Worm (Caenorhabditis elegans): ENCODE measurements around the gene srh-282.
A peak's percentile ranks its signal among the peaks of the same experiment; 100 is the strongest.

srh-282 gene

DNA sequence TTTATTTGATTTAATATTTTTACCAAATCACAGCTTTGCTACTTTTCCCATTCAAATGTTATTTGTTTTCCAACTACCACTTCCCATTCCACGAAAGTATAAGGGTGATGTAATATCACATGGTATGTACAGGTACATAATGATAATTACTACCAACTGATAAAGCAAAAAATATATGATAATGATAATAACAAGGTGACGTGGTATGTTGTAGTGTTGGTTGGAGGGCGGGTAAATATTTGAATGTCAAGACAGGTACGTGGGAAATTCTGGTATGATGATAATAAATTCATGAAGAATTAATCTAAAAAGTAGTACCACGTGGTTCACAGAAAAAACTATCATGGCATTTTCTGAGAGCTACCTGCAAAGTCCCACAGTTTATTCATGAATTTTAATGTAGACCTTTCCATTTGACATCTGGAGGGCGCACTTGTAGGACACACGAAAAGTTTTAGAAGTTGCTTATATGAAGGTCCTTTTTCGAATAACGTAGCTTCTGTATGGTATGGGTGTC, 18.7 kb upstream of the srh-282 start (continued):
- TF ChIP-seq F57A8.1 (GFP tag; optimal IDR thresholded peaks at IDR 0.05) = no peak
- TF ChIP-seq lag-1 (GFP tag; IDR thresholded peaks at IDR 0.05) = no peak
- TF ChIP-seq ztf-6 (GFP tag; IDR thresholded peaks at IDR 0.05) = no peak
- no peak for TF ChIP-seq F23B12.7 (tag; optimal IDR thresholded peaks at IDR 0.05; ENCODE audit: insufficient read depth)
- no peak for TF ChIP-seq athp-1 (tag; optimal IDR thresholded peaks at IDR 0.05)
- no peak for TF ChIP-seq F39B2.1 (GFP tag; IDR thresholded peaks at IDR 0.05)
- TF ChIP-seq hlh-26 (GFP tag; conservative IDR thresholded peaks at IDR 0.05) = no peak
- TF ChIP-seq F52B5.7 (tag; optimal IDR thresholded peaks at IDR 0.05) = no peak
- no peak for TF ChIP-seq snpc-3.4 (tag; optimal IDR thresholded peaks at IDR 0.05)
- TF ChIP-seq aptf-2 (GFP tag; conservative IDR thresholded peaks at IDR 0.05) = no peak
- TF ChIP-seq unc-130 (GFP tag; optimal IDR thresholded peaks at IDR 0.05) = no peak
- no peak for TF ChIP-seq mxl-1 (tag; optimal IDR thresholded peaks at IDR 0.05)
- no peak for TF ChIP-seq ccch-3 (GFP tag; optimal IDR thresholded peaks at IDR 0.05)
- TF ChIP-seq rec-8 (tag; optimal IDR thresholded peaks at IDR 0.05) = no peak
- no peak for TF ChIP-seq T07F8.4 (tag; optimal IDR thresholded peaks at IDR 0.05)
- TF ChIP-seq T26A5.8 (tag; optimal IDR thresholded peaks at IDR 0.05) = no peak
- no peak for TF ChIP-seq lsl-1 (GFP tag; optimal IDR thresholded peaks at IDR 0.05)
- TF ChIP-seq repo-1 (tag; optimal IDR thresholded peaks at IDR 0.05) = peak; percentile 68
- TF ChIP-seq dpff-1 (tag; optimal IDR thresholded peaks at IDR 0.05) = no peak
- no peak for TF ChIP-seq ceh-40 (GFP tag; IDR thresholded peaks at IDR 0.05)
- TF ChIP-seq hmg-20 (GFP tag; IDR thresholded peaks at IDR 0.05) = no peak
- no peak for TF ChIP-seq egl-18 (GFP tag; IDR thresholded peaks at IDR 0.05)
- TF ChIP-seq bed-2 (GFP tag; IDR thresholded peaks at IDR 0.05) = no peak
- no peak for TF ChIP-seq Y95B8A.8 (GFP tag; IDR thresholded peaks at IDR 0.05)
- peak; percentile 34 for TF ChIP-seq tbp1 (GFP tag; optimal IDR thresholded peaks at IDR 0.05)
- TF ChIP-seq Y53G8AR.9 (GFP tag; conservative IDR thresholded peaks at IDR 0.05) = peak; percentile 60; the same call in 1 of the 2 replicates
- no peak for TF ChIP-seq tbx-9 (tag; optimal IDR thresholded peaks at IDR 0.05; ENCODE audit: borderline replicate concordance)
- TF ChIP-seq Y53F4B.3 (GFP tag; IDR thresholded peaks at IDR 0.05) = no peak
- no peak for TF ChIP-seq attf-6 (GFP tag; IDR thresholded peaks at IDR 0.05)
- peak; percentile 20 for TF ChIP-seq lin-54 (GFP tag; optimal IDR thresholded peaks at IDR 0.05)
- TF ChIP-seq ama-1 (optimal IDR thresholded peaks at IDR 0.05) = no peak
- TF ChIP-seq ama-1 (GFP tag; optimal IDR thresholded peaks at IDR 0.05) = no peak
- no peak for TF ChIP-seq let-526 (GFP tag; IDR thresholded peaks at IDR 0.05)
- no peak for TF ChIP-seq B0035.1 (tag; optimal IDR thresholded peaks at IDR 0.05)
- TF ChIP-seq ztf-25 (GFP tag; IDR thresholded peaks at IDR 0.05) = no peak
- peak; percentile 42 for TF ChIP-seq nhr-90 (tag; optimal IDR thresholded peaks at IDR 0.05)
- peak; percentile 18 for TF ChIP-seq pha-4 (tag; optimal IDR thresholded peaks at IDR 0.05)
- peak; percentile 30 for TF ChIP-seq chd-7 (tag; optimal IDR thresholded peaks at IDR 0.05)
- TF ChIP-seq K12H6.12 (tag; optimal IDR thresholded peaks at IDR 0.05) = no peak
- TF ChIP-seq bed-1 (GFP tag; IDR thresholded peaks at IDR 0.05) = no peak
- TF ChIP-seq unc-62 (GFP tag; optimal IDR thresholded peaks at IDR 0.05) = peak; percentile 20
- no peak for TF ChIP-seq rcor-1 (GFP tag; IDR thresholded peaks at IDR 0.05)
- TF ChIP-seq pbrm-1 (GFP tag; IDR thresholded peaks at IDR 0.05) = peak; percentile 53; the same call in 1 of the 2 replicates
- peak; percentile 80 for TF ChIP-seq nhr-80 (tag; optimal IDR thresholded peaks at IDR 0.05)
- no peak for TF ChIP-seq fkh-3 (tag; optimal IDR thresholded peaks at IDR 0.05)
- no peak for TF ChIP-seq hsf-1 (GFP tag; IDR thresholded peaks at IDR 0.05)
- no peak for TF ChIP-seq ceh-27 (GFP tag; optimal IDR thresholded peaks at IDR 0.05)
- no peak for TF ChIP-seq nfyb-1 (GFP tag; IDR thresholded peaks at IDR 0.05)
- no peak for TF ChIP-seq akir-1 (GFP tag; optimal IDR thresholded peaks at IDR 0.05)
- no peak for TF ChIP-seq B0261.1 (tag; optimal IDR thresholded peaks at IDR 0.05)

Data from whole organism, young adult.